Fruit fly (Drosophila melanogaster) whole organism, embryonic: ENCODE data around the gene CG7069.

Source experiments
- Abd-B ChIP-seq: fragments of 200-800 bp; sonication (Bioruptor generic); optimal IDR thresholded peaks from 2 replicates; lab custom pipeline; 2018; ENCODE audit warnings: missing biosample characterization, mild to moderate bottlenecking, missing genetic modification characterization, moderate library complexity
- BEAF-32 ChIP-seq: fragments of 200-800 bp; sonication (Bioruptor generic); optimal IDR thresholded peaks from 3 replicates; lab custom pipeline; 2017; ENCODE audit warnings: missing biosample characterization, missing genetic modification characterization, mild to moderate bottlenecking, moderate library complexity, missing genetic modification reagents
- CG10462 ChIP-seq: fragments of 200-800 bp; sonication (Bioruptor generic); optimal IDR thresholded peaks from 2 replicates; lab custom pipeline; 2016; ENCODE audit warnings: missing biosample characterization, missing genetic modification characterization
- CG10654 ChIP-seq: fragments of 200-800 bp; sonication (Bioruptor generic); optimal IDR thresholded peaks from 2 replicates; lab custom pipeline; 2016; ENCODE audit warnings: missing biosample characterization, missing genetic modification characterization
- CG11085 ChIP-seq: fragments of 200-800 bp; sonication (Bioruptor generic); IDR thresholded peaks from 2 replicates; pipeline ENCODE4 v1.3.6; 2022; ENCODE audit warnings: missing biosample characterization, missing genetic modification characterization
- CG13894 ChIP-seq: fragments of 200-800 bp; sonication (Bioruptor generic); optimal IDR thresholded peaks from 3 replicates; lab custom pipeline; 2018; ENCODE audit warnings: missing biosample characterization, mild to moderate bottlenecking, missing genetic modification characterization, moderate library complexity
- CG17912 ChIP-seq: fragments of 200-800 bp; sonication (Bioruptor generic); optimal IDR thresholded peaks from 2 replicates; lab custom pipeline; 2018; ENCODE audit warnings: missing biosample characterization, mild to moderate bottlenecking, missing genetic modification characterization
- CG30403 ChIP-seq: fragments of 200-800 bp; sonication (Bioruptor generic); optimal IDR thresholded peaks from 3 replicates; lab custom pipeline; 2016; ENCODE audit warnings: missing biosample characterization, missing genetic modification characterization
- CG33213 ChIP-seq: fragments of 200-800 bp; sonication (Bioruptor generic); optimal IDR thresholded peaks from 3 replicates; lab custom pipeline; 2016; ENCODE audit warnings: missing biosample characterization, missing genetic modification characterization
- CG3847 ChIP-seq: fragments of 200-800 bp; sonication (Bioruptor generic); IDR thresholded peaks from 2 replicates; pipeline ENCODE4 v1.3.6; 2022; ENCODE audit warnings: missing biosample characterization, missing genetic modification characterization
- CG4360 ChIP-seq: fragments of 200-800 bp; sonication (Bioruptor generic); IDR thresholded peaks from 2 replicates; pipeline ENCODE4 v1.3.6; 2022; ENCODE audit warnings: missing biosample characterization, missing genetic modification characterization
- CG6272 ChIP-seq: fragments of 200-800 bp; sonication (Bioruptor generic); IDR thresholded peaks from 2 replicates; pipeline ENCODE4 v1.3.6; 2022; ENCODE audit warnings: missing biosample characterization, missing genetic modification characterization
- CG7372 ChIP-seq: fragments of 200-800 bp; sonication (Bioruptor generic); IDR thresholded peaks from 2 replicates; pipeline ENCODE4 v1.3.6; 2022; ENCODE audit warnings: missing biosample characterization, missing genetic modification characterization
- CG7786 ChIP-seq: fragments of 200-800 bp; sonication (Bioruptor generic); optimal IDR thresholded peaks from 2 replicates; lab custom pipeline; 2016; ENCODE audit warnings: missing biosample characterization, missing genetic modification characterization
- CG7928 ChIP-seq: fragments of 200-800 bp; sonication (Bioruptor generic); optimal IDR thresholded peaks from 2 replicates; lab custom pipeline; 2017; ENCODE audit warnings: missing biosample characterization, mild to moderate bottlenecking, missing genetic modification characterization
- CG9727 ChIP-seq: fragments of 200-800 bp; sonication (Bioruptor generic); optimal IDR thresholded peaks from 3 replicates; lab custom pipeline; 2017; ENCODE audit warnings: missing biosample characterization, mild to moderate bottlenecking, missing genetic modification characterization
- CG9932 ChIP-seq: fragments of 200-800 bp; sonication (Bioruptor generic); IDR thresholded peaks from 2 replicates; pipeline ENCODE4 v1.3.6; 2022; ENCODE audit warnings: missing biosample characterization, missing genetic modification characterization
- Dll ChIP-seq: fragments of 200-800 bp; sonication (Bioruptor generic); IDR thresholded peaks from 4 replicates; pipeline ENCODE4 v1.3.6; 2022; ENCODE audit warnings: missing biosample characterization, missing genetic modification characterization; ENCODE audit not compliant: partially characterized antibody
- Doc2 ChIP-seq: fragments of 200-800 bp; sonication (Bioruptor generic); IDR thresholded peaks from 2 replicates; pipeline ENCODE4 v1.3.6; 2022; ENCODE audit warnings: missing biosample characterization, missing genetic modification characterization
- Fer1 ChIP-seq: fragments of 200-800 bp; sonication (Bioruptor generic); optimal IDR thresholded peaks from 2 replicates; lab custom pipeline; 2017; ENCODE audit warnings: missing biosample characterization, mild to moderate bottlenecking, missing genetic modification characterization
- HHEX ChIP-seq: fragments of 200-800 bp; sonication (Bioruptor generic); optimal IDR thresholded peaks from 3 replicates; lab custom pipeline; 2017; ENCODE audit warnings: missing biosample characterization, mild to moderate bottlenecking, missing genetic modification characterization, missing genetic modification reagents
- Max ChIP-seq: fragments of 200-800 bp; sonication (Bioruptor generic); optimal IDR thresholded peaks from 2 replicates; lab custom pipeline; 2016; ENCODE audit warnings: missing biosample characterization, mild to moderate bottlenecking, missing genetic modification characterization
- Ravus ChIP-seq: fragments of 200-800 bp; sonication (Bioruptor generic); IDR thresholded peaks from 2 replicates; pipeline ENCODE4 v1.3.6; 2022; ENCODE audit warnings: missing biosample characterization, missing genetic modification characterization
- Taf1 ChIP-seq: fragments of 200-800 bp; sonication (Bioruptor generic); IDR thresholded peaks from 2 replicates; pipeline ENCODE4 v1.3.6; 2022; ENCODE audit warnings: missing biosample characterization, missing genetic modification characterization
- YL-1 ChIP-seq: fragments of 200-800 bp; sonication (Bioruptor generic); optimal IDR thresholded peaks from 3 replicates; lab custom pipeline; 2017; ENCODE audit warnings: missing biosample characterization, mild to moderate bottlenecking, missing genetic modification characterization
- amos ChIP-seq: fragments of 200-800 bp; sonication (Bioruptor generic); IDR thresholded peaks from 2 replicates; pipeline ENCODE4 v1.3.6; 2022; ENCODE audit warnings: missing biosample characterization, missing genetic modification characterization; ENCODE audit not compliant: partially characterized antibody
- dati ChIP-seq: fragments of 200-800 bp; sonication (Bioruptor generic); IDR thresholded peaks from 2 replicates; pipeline ENCODE4 v1.3.6; 2022; ENCODE audit warnings: missing biosample characterization, missing genetic modification characterization
- ems ChIP-seq: fragments of 200-800 bp; sonication (Bioruptor generic); optimal IDR thresholded peaks from 3 replicates; lab custom pipeline; 2016; ENCODE audit warnings: missing biosample characterization, missing genetic modification characterization
- ewg ChIP-seq: fragments of 200-800 bp; sonication (Bioruptor generic); optimal IDR thresholded peaks from 3 replicates; lab custom pipeline; 2017; ENCODE audit warnings: mild to moderate bottlenecking, missing biosample characterization, missing genetic modification reagents, missing genetic modification characterization
- fd3F ChIP-seq: fragments of 200-800 bp; sonication (Bioruptor generic); optimal IDR thresholded peaks from 2 replicates; lab custom pipeline; 2018; ENCODE audit warnings: missing biosample characterization, mild to moderate bottlenecking, missing genetic modification characterization, moderate library complexity
- gfzf ChIP-seq: fragments of 200-800 bp; sonication (Bioruptor generic); optimal IDR thresholded peaks from 2 replicates; lab custom pipeline; 2016; ENCODE audit warnings: missing biosample characterization, mild to moderate bottlenecking, missing genetic modification characterization, moderate library complexity
- hth ChIP-seq: fragments of >200 bp; optimal IDR thresholded peaks from 2 replicates; lab custom pipeline; 2017; ENCODE audit warnings: inconsistent platforms
- klu ChIP-seq: fragments of 200-800 bp; sonication (Bioruptor generic); IDR thresholded peaks from 2 replicates; pipeline ENCODE4 v1.3.6; 2022; ENCODE audit warnings: missing biosample characterization, missing genetic modification characterization
- lab ChIP-seq: fragments of 200-800 bp; sonication (Bioruptor generic); optimal IDR thresholded peaks from 3 replicates; lab custom pipeline; 2017; ENCODE audit warnings: missing biosample characterization, missing genetic modification characterization, mild to moderate bottlenecking, moderate library complexity, missing genetic modification reagents
- mirr ChIP-seq: fragments of 200-800 bp; sonication (Bioruptor generic); optimal IDR thresholded peaks from 3 replicates; lab custom pipeline; 2018; ENCODE audit warnings: missing biosample characterization, mild to moderate bottlenecking, missing genetic modification characterization
- mld ChIP-seq: fragments of 200-800 bp; sonication (Bioruptor generic); IDR thresholded peaks from 3 replicates; pipeline ENCODE4 v1.3.6; 2022; ENCODE audit warnings: missing biosample characterization, missing genetic modification characterization; ENCODE audit not compliant: partially characterized antibody
- pb ChIP-seq: fragments of 200-800 bp; sonication (Bioruptor generic); optimal IDR thresholded peaks from 3 replicates; lab custom pipeline; 2016; ENCODE audit warnings: missing biosample characterization, missing genetic modification characterization
- pnt ChIP-seq: fragments of 200-800 bp; sonication (Bioruptor generic); optimal IDR thresholded peaks from 3 replicates; lab custom pipeline; 2016; ENCODE audit warnings: missing biosample characterization, missing genetic modification characterization
- pros ChIP-seq: fragments of 200-800 bp; sonication (Bioruptor generic); optimal IDR thresholded peaks from 3 replicates; lab custom pipeline; 2019; ENCODE audit warnings: missing biosample characterization, mild to moderate bottlenecking, missing genetic modification characterization, moderate library complexity
- pum ChIP-seq: fragments of 200-800 bp; sonication (Bioruptor generic); optimal IDR thresholded peaks from 2 replicates; lab custom pipeline; 2016; ENCODE audit warnings: missing biosample characterization, missing genetic modification characterization
- repo ChIP-seq: fragments of 200-800 bp; sonication (Bioruptor generic); optimal IDR thresholded peaks from 2 replicates; lab custom pipeline; 2016; ENCODE audit warnings: missing biosample characterization, missing genetic modification characterization
- rib ChIP-seq: fragments of 200-800 bp; sonication (Bioruptor generic); IDR thresholded peaks from 2 replicates; pipeline ENCODE4 v1.3.6; 2022; ENCODE audit warnings: missing biosample characterization, missing genetic modification characterization
- sc ChIP-seq, 3 experiments: fragments of >200 bp in 2 of 3; fragments of 200-800 bp in 1 of 3; sonication (Bioruptor generic) in 1 of 3; optimal IDR thresholded peaks; 2 replicates in 2 of 3; 3 replicates in 1 of 3; lab custom pipeline; 2017; ENCODE audit warnings: mild to moderate bottlenecking in 1 of 3, missing biosample characterization in 1 of 3, missing genetic modification characterization in 1 of 3, missing genetic modification reagents in 1 of 3
- slbo ChIP-seq: fragments of 200-800 bp; sonication (Bioruptor generic); IDR thresholded peaks from 2 replicates; pipeline ENCODE4 v1.3.6; 2022; ENCODE audit warnings: missing biosample characterization, missing genetic modification characterization
- sob ChIP-seq: fragments of 200-800 bp; sonication (Bioruptor generic); IDR thresholded peaks from 2 replicates; pipeline ENCODE4 v1.3.6; 2022; ENCODE audit warnings: missing biosample characterization, missing genetic modification characterization
- sqz ChIP-seq: fragments of 200-800 bp; sonication (Bioruptor generic); optimal IDR thresholded peaks from 3 replicates; lab custom pipeline; 2018; ENCODE audit warnings: missing biosample characterization, mild to moderate bottlenecking, missing genetic modification characterization
- tgo ChIP-seq: fragments of 200-800 bp; sonication (Bioruptor generic); IDR thresholded peaks from 3 replicates; pipeline ENCODE4 v1.3.6; 2022; ENCODE audit warnings: missing biosample characterization, missing genetic modification characterization
- tll ChIP-seq, 2 experiments: fragments of 200-800 bp in 1 of 2; fragments of >200 bp in 1 of 2; sonication (Bioruptor generic) in 1 of 2; optimal IDR thresholded peaks; 2 replicates each; lab custom pipeline; 2017 to 2019; ENCODE audit warnings: missing biosample characterization in 2 of 2, missing genetic modification characterization in 2 of 2, mild to moderate bottlenecking in 1 of 2, moderate library complexity in 1 of 2
- twi ChIP-seq: fragments of 200-800 bp; optimal IDR thresholded peaks from 2 replicates; lab custom pipeline; 2019; ENCODE audit warnings: missing biosample characterization, mild to moderate bottlenecking, missing genetic modification characterization, moderate library complexity
- vfl ChIP-seq: fragments of 200-800 bp; sonication (Bioruptor generic); optimal IDR thresholded peaks from 2 replicates; lab custom pipeline; 2016; ENCODE audit warnings: missing biosample characterization, missing genetic modification characterization

Gene CG7069

DNA sequence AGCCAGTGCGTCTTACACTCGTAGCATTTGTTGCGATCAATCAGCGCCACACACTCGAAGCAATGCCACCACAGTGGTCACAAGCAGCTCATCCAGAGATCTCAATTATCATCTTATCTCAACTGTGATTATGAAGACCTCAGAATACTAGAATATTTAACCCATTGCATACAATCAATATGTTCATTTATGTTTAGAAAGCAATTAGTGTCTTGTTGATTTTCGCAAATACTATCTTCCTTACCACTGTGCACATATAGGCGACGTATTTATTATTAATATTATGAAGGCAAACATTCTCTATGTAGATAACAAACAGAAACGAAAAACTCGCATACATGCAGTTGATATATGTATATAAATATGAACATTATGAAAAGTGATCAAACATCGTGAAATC is 13.8 kb upstream of the CG7069 start (continued):
- no peak for TF ChIP-seq dati
- peak; percentile 61; the same call in 1 of the 2 replicates for TF ChIP-seq CG4360 (GFP tag; lab: Robert Waterston, UW)
- no peak for TF ChIP-seq pb (GFP tag; lab: Kevin White, UChicago)
- peak; percentile 39 for TF ChIP-seq CG30403 (GFP tag; lab: Kevin White, UChicago)
- TF ChIP-seq ems (GFP tag; lab: Kevin White, UChicago), result peak; percentile 56
- TF ChIP-seq tgo, result peak; percentile 75
- no peak for TF ChIP-seq vfl (GFP tag; lab: Kevin White, UChicago)
- no peak for TF ChIP-seq amos (GFP tag; lab: Robert Waterston, UW)
- peak; percentile 48; the same call in 1 of the 2 replicates for TF ChIP-seq slbo (GFP tag; lab: Robert Waterston, UW)
- TF ChIP-seq mld, result no peak
- peak; percentile 32 for TF ChIP-seq YL-1 (GFP tag; lab: Kevin White, UChicago)
- TF ChIP-seq Max, result peak; percentile 77
- TF ChIP-seq Dll (GFP tag; lab: Robert Waterston, UW), result no peak
- peak; percentile 67 for TF ChIP-seq HHEX
- peak; percentile 39 for TF ChIP-seq CG3847 (GFP tag; lab: Robert Waterston, UW)
- peak; percentile 36; the same call in 1 of the 2 replicates for TF ChIP-seq CG11085 (GFP tag; lab: Robert Waterston, UW)
- peak; percentile 57 for TF ChIP-seq CG10654 (GFP tag; lab: Kevin White, UChicago)
- no peak for TF ChIP-seq CG17912 (GFP tag; lab: Kevin White, UChicago)
- peak; percentile 64 for TF ChIP-seq sob (GFP tag; lab: Robert Waterston, UW)
- TF ChIP-seq CG9932, result no peak
- TF ChIP-seq CG7372 (GFP tag; lab: Robert Waterston, UW), result peak; percentile 36; the same call in 1 of the 2 replicates
- peak; percentile 55 for TF ChIP-seq CG6272 (GFP tag; lab: Robert Waterston, UW)
- TF ChIP-seq BEAF-32 (GFP tag; lab: Kevin White, UChicago), result no peak
- 0 out of 2 replicates have a peak, but pooled peaks have one; percentile 12 for TF ChIP-seq Doc2
- TF ChIP-seq pros (GFP tag; lab: Kevin White, UChicago), result no peak
- TF ChIP-seq Fer1 (GFP tag; lab: Kevin White, UChicago), result peak; percentile 40
- TF ChIP-seq ewg (GFP tag; lab: Kevin White, UChicago), result peak; percentile 62
- TF ChIP-seq fd3F (GFP tag; lab: Kevin White, UChicago), result peak; percentile 2
- TF ChIP-seq klu (GFP tag; lab: Robert Waterston, UW), result no peak
- no peak for TF ChIP-seq CG13894 (tag; lab: Kevin White, UChicago)
- TF ChIP-seq hth (lab: Kevin White, UChicago), result no peak
- no peak; the same call in 1 of the 2 replicates for TF ChIP-seq Ravus
- peak; percentile 69 for TF ChIP-seq lab (GFP tag; lab: Kevin White, UChicago)
- peak; percentile 28 for TF ChIP-seq CG7786
- TF ChIP-seq CG33213 (GFP tag; lab: Kevin White, UChicago), result peak; percentile 51
- TF ChIP-seq CG10462, result peak; percentile 66
- peak; percentile 36 for TF ChIP-seq sqz (GFP tag; lab: Kevin White, UChicago)
- peak; percentile 25 for TF ChIP-seq pum
- TF ChIP-seq pnt (GFP tag; lab: Kevin White, UChicago), result peak; percentile 36
- TF ChIP-seq repo (GFP tag; lab: Kevin White, UChicago), result no peak
- TF ChIP-seq twi, result peak; percentile 42
- peak; percentile 81 for TF ChIP-seq CG9727
- no peak for TF ChIP-seq sc (optimal IDR thresholded peaks at IDR 0.05; lab: Kevin White, UChicago)
- peak; percentile 89 for TF ChIP-seq sc (GFP tag; optimal IDR thresholded peaks at IDR 0.05; lab: Kevin White, UChicago)
- TF ChIP-seq tll (GFP tag; optimal IDR thresholded peaks at IDR 0.05; lab: Kevin White, UChicago), result no peak
- TF ChIP-seq Abd-B, result no peak
- TF ChIP-seq Taf1, result no peak; the same call in 1 of the 2 replicates
- no peak for TF ChIP-seq gfzf (GFP tag; lab: Kevin White, UChicago)
- no peak for TF ChIP-seq CG7928 (GFP tag; lab: Kevin White, UChicago)
- no peak for TF ChIP-seq rib (GFP tag; lab: Robert Waterston, UW)
- TF ChIP-seq mirr, result no peak
